Worm (Caenorhabditis elegans) whole organism, L1 larva: ENCODE results near the gene B0454.8.

Experiments used
- ces-1 ChIP-seq: fragments of 150-350 bp; optimal IDR thresholded peaks from 2 replicates; lab custom pipeline; 2014; ENCODE audit warnings: missing biosample characterization, missing genetic modification reagents, missing genetic modification characterization
- elt-3 ChIP-seq, 6 experiments: fragments of 150-350 bp in 1 of 6; sonication (generic microtip); optimal IDR thresholded peaks; 2 replicates each; lab custom pipeline; 2017 to 2018; ENCODE audit warnings: missing biosample characterization in 6 of 6, missing genetic modification characterization in 6 of 6, inconsistent platforms in 1 of 6
- fkh-10 ChIP-seq: sonication (generic microtip); optimal IDR thresholded peaks from 2 replicates; lab custom pipeline; 2017; ENCODE audit warnings: missing biosample characterization, missing genetic modification reagents, missing genetic modification characterization
- fos-1 ChIP-seq: fragments of 150-350 bp; optimal IDR thresholded peaks from 2 replicates; lab custom pipeline; 2014; ENCODE audit warnings: missing biosample characterization, missing genetic modification characterization
- mdl-1 ChIP-seq, 2 experiments: fragments of 150-350 bp; optimal IDR thresholded peaks; 2 replicates each; lab custom pipeline; 2014 to 2017; ENCODE audit warnings: missing biosample characterization in 2 of 2, missing genetic modification characterization in 2 of 2, inconsistent platforms in 1 of 2
- mep-1 ChIP-seq: fragments of 150-350 bp; optimal IDR thresholded peaks from 2 replicates; lab custom pipeline; 2014; ENCODE audit warnings: missing biosample characterization, missing genetic modification characterization
- nhr-11 ChIP-seq: fragments of 150-350 bp; optimal IDR thresholded peaks from 2 replicates; lab custom pipeline; 2014; ENCODE audit warnings: missing biosample characterization, missing genetic modification characterization
- nhr-237 ChIP-seq: fragments of 150-350 bp; optimal IDR thresholded peaks from 2 replicates; lab custom pipeline; 2014; ENCODE audit warnings: missing biosample characterization, missing genetic modification characterization
- nhr-28 ChIP-seq: fragments of 150-350 bp; optimal IDR thresholded peaks from 2 replicates; lab custom pipeline; 2014; ENCODE audit warnings: missing biosample characterization, missing genetic modification characterization
- nhr-71 ChIP-seq: sonication (generic microtip); optimal IDR thresholded peaks from 2 replicates; lab custom pipeline; 2016; ENCODE audit warnings: mild to moderate bottlenecking, missing genetic modification characterization, moderate library complexity, missing compliant biosample characterization
- sox-4 ChIP-seq: sonication (generic microtip); optimal IDR thresholded peaks from 2 replicates; lab custom pipeline; 2016; ENCODE audit warnings: missing genetic modification characterization, missing compliant biosample characterization
- sup-37 ChIP-seq: fragments of 200-800 bp; sonication (Bioruptor generic); optimal IDR thresholded peaks from 2 replicates; lab custom pipeline; 2018; ENCODE audit warnings: mild to moderate bottlenecking, missing genetic modification characterization, missing compliant biosample characterization
- tlp-1 ChIP-seq: fragments of 150-350 bp; optimal IDR thresholded peaks from 2 replicates; lab custom pipeline; 2014; ENCODE audit warnings: missing biosample characterization, missing genetic modification characterization
- unc-130 ChIP-seq: fragments of 150-350 bp; optimal IDR thresholded peaks from 2 replicates; lab custom pipeline; 2017; ENCODE audit warnings: missing biosample characterization, missing genetic modification characterization, inconsistent platforms

- TF ChIP-seq unc-130 (tag; lab: Kevin White, UChicago) = peak; percentile 84
- TF ChIP-seq nhr-11 (tag; lab: Kevin White, UChicago) = peak; percentile 66
- peak; percentile 75 for TF ChIP-seq fos-1 (tag; lab: Kevin White, UChicago)
- TF ChIP-seq nhr-237 = peak; percentile 49
- peak; percentile 72 for TF ChIP-seq sox-4
- TF ChIP-seq elt-3 (tag; optimal IDR thresholded peaks at IDR 0.05; lab: Kevin White, UChicago) = peak in 3 of 6 experiments; percentile 14 to 80 (median 74)
- peak in 1 of 2 experiments; percentile 82 for TF ChIP-seq mdl-1 (tag; optimal IDR thresholded peaks at IDR 0.05; lab: Kevin White, UChicago)
- TF ChIP-seq sup-37 = peak; percentile 84
- peak; percentile 94 for TF ChIP-seq nhr-71 (tag; lab: Kevin White, UChicago)
- TF ChIP-seq nhr-28 (tag; lab: Kevin White, UChicago) = no peak
- TF ChIP-seq tlp-1 (tag; lab: Kevin White, UChicago) = no peak
- peak; percentile 87 for TF ChIP-seq fkh-10 (GFP tag; lab: Kevin White, UChicago)
- TF ChIP-seq ces-1 (GFP tag; lab: Kevin White, UChicago) = no peak
- peak; percentile 91 for TF ChIP-seq mep-1 (tag; lab: Kevin White, UChicago)
Observed at ce11 chrII:3076915-3077314, 33.7 kb upstream of the B0454.8 start, which contains the start of gene Y25C1A.8.
